Fruit fly (Drosophila melanogaster): ENCODE results near the gene CG3909.

DNA sequence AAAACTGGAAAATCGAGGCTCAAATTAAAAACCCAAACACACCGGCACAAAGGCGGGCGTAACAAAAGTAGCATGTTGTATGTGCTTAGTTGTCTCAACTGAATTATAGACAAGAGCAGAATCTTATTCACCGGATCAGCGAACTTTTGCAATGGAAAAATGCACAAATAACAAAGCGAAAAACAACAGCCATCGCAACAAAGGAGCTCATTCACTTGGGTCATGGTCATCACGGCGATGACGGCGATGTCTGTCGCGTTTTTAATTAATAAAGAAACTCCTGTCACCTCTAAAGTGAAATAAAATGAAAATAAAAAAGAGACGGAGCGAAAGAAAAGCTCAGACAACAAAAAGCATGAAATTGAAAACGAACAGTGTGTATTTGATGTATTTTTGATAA, 3.9 kb upstream of the CG3909 start:
- TF ChIP-seq CG8478 (optimal IDR thresholded peaks at IDR 0.05) (no peak), usp (GFP tag; optimal IDR thresholded peaks at IDR 0.05) (no peak), psq (optimal IDR thresholded peaks at IDR 0.05) (no peak), EcR (GFP tag; optimal IDR thresholded peaks at IDR 0.05) (no peak), pan (optimal IDR thresholded peaks at IDR 0.05) (no peak)
